Fruit fly (Drosophila melanogaster) whole organism, embryonic: ENCODE data around the gene CG3546.
A peak's percentile ranks its signal among the peaks of the same experiment; 100 is the strongest.

ENCODE experiments used
- CG10209 ChIP-seq: fragments of 200-800 bp; sonication (Bioruptor generic); optimal IDR thresholded peaks from 3 replicates; lab custom pipeline; 2017; ENCODE audit warnings: missing biosample characterization, mild to moderate bottlenecking, missing genetic modification characterization, missing genetic modification reagents
- CG10979 ChIP-seq: fragments of 200-800 bp; sonication (Bioruptor generic); optimal IDR thresholded peaks from 2 replicates; lab custom pipeline; 2018; ENCODE audit warnings: missing biosample characterization, mild to moderate bottlenecking, missing genetic modification characterization, moderate library complexity
- CG11504 ChIP-seq: fragments of 200-800 bp; sonication (Bioruptor generic); optimal IDR thresholded peaks from 3 replicates; lab custom pipeline; 2019; ENCODE audit warnings: missing biosample characterization, mild to moderate bottlenecking, missing genetic modification characterization, moderate library complexity
- CG12104 ChIP-seq: fragments of 200-800 bp; sonication (Bioruptor generic); optimal IDR thresholded peaks from 3 replicates; lab custom pipeline; 2016; ENCODE audit warnings: missing biosample characterization, missing genetic modification characterization
- CG13775 ChIP-seq: fragments of 200-800 bp; sonication (Bioruptor generic); optimal IDR thresholded peaks from 3 replicates; lab custom pipeline; 2017; ENCODE audit warnings: missing biosample characterization, mild to moderate bottlenecking, missing genetic modification characterization
- CG14710 ChIP-seq: fragments of 200-800 bp; sonication (Bioruptor generic); optimal IDR thresholded peaks from 3 replicates; lab custom pipeline; 2019; ENCODE audit warnings: missing biosample characterization, mild to moderate bottlenecking, missing genetic modification characterization, moderate library complexity
- CG1602 ChIP-seq: fragments of 200-800 bp; sonication (Bioruptor generic); optimal IDR thresholded peaks from 3 replicates; lab custom pipeline; 2016; ENCODE audit warnings: missing biosample characterization, missing genetic modification characterization
- CG1603 ChIP-seq: fragments of 200-800 bp; sonication (Bioruptor generic); optimal IDR thresholded peaks from 2 replicates; lab custom pipeline; 2019; ENCODE audit warnings: missing biosample characterization, mild to moderate bottlenecking, missing genetic modification characterization, moderate library complexity
- CG17361 ChIP-seq: fragments of 200-800 bp; sonication (Bioruptor generic); IDR thresholded peaks from 3 replicates; pipeline ENCODE4 v1.3.6; 2022; ENCODE audit warnings: missing biosample characterization, missing genetic modification characterization
- CG2678 ChIP-seq: fragments of 200-800 bp; sonication (Bioruptor generic); optimal IDR thresholded peaks from 3 replicates; lab custom pipeline; 2019; ENCODE audit warnings: missing biosample characterization, mild to moderate bottlenecking, missing genetic modification characterization, moderate library complexity
- CG2712 ChIP-seq: fragments of 200-800 bp; optimal IDR thresholded peaks from 3 replicates; lab custom pipeline; 2019; ENCODE audit warnings: missing biosample characterization, mild to moderate bottlenecking, missing genetic modification characterization, moderate library complexity
- CG3163 ChIP-seq: fragments of 200-800 bp; sonication (Bioruptor generic); optimal IDR thresholded peaks from 3 replicates; lab custom pipeline; 2016; ENCODE audit warnings: missing biosample characterization, missing genetic modification characterization
- CG4707 ChIP-seq: fragments of 200-800 bp; sonication (Bioruptor generic); optimal IDR thresholded peaks from 2 replicates; lab custom pipeline; 2018; ENCODE audit warnings: missing biosample characterization, mild to moderate bottlenecking, missing genetic modification characterization, moderate library complexity
- CG5180 ChIP-seq: fragments of 200-800 bp; sonication (Bioruptor generic); optimal IDR thresholded peaks from 3 replicates; lab custom pipeline; 2017; ENCODE audit warnings: missing biosample characterization, missing genetic modification characterization, mild to moderate bottlenecking, moderate library complexity, missing genetic modification reagents
- CG6254 ChIP-seq: fragments of 200-800 bp; sonication (Bioruptor generic); optimal IDR thresholded peaks from 3 replicates; lab custom pipeline; 2017; ENCODE audit warnings: mild to moderate bottlenecking, missing biosample characterization, missing genetic modification reagents, missing genetic modification characterization
- CG6272 ChIP-seq: fragments of 200-800 bp; sonication (Bioruptor generic); IDR thresholded peaks from 2 replicates; pipeline ENCODE4 v1.3.6; 2022; ENCODE audit warnings: missing biosample characterization, missing genetic modification characterization
- CG8924 ChIP-seq: fragments of 200-800 bp; optimal IDR thresholded peaks from 3 replicates; lab custom pipeline; 2019; ENCODE audit warnings: missing biosample characterization, mild to moderate bottlenecking, missing genetic modification characterization, moderate library complexity
- Deaf1 ChIP-seq: fragments of 200-800 bp; optimal IDR thresholded peaks from 3 replicates; lab custom pipeline; 2019; ENCODE audit warnings: missing biosample characterization, mild to moderate bottlenecking, missing genetic modification characterization, moderate library complexity
- Ets65A ChIP-seq: fragments of 200-800 bp; sonication (Bioruptor generic); peaks from one replicate; lab custom pipeline; 2016; ENCODE audit warnings: missing biosample characterization, missing genetic modification characterization
- Fer1 ChIP-seq: fragments of 200-800 bp; sonication (Bioruptor generic); optimal IDR thresholded peaks from 2 replicates; lab custom pipeline; 2017; ENCODE audit warnings: missing biosample characterization, mild to moderate bottlenecking, missing genetic modification characterization
- GATAe ChIP-seq: fragments of 200-800 bp; sonication (Bioruptor generic); conservative IDR thresholded peaks from 2 replicates; pipeline ENCODE4 v1.3.6; 2022; ENCODE audit warnings: missing biosample characterization, missing genetic modification characterization
- Gsc ChIP-seq: fragments of 200-800 bp; sonication (Bioruptor generic); IDR thresholded peaks from 2 replicates; pipeline ENCODE4 v1.3.6; 2022; ENCODE audit warnings: missing biosample characterization, missing genetic modification characterization
- H15 ChIP-seq: fragments of 200-800 bp; sonication (Bioruptor generic); IDR thresholded peaks from 3 replicates; pipeline ENCODE4 v1.3.6; 2022; ENCODE audit warnings: missing biosample characterization, missing genetic modification characterization
- Hr78 ChIP-seq, 2 experiments: fragments of 200-800 bp in 1 of 2; fragments of >200 bp in 1 of 2; sonication (Bioruptor generic) in 1 of 2; optimal IDR thresholded peaks; 2 replicates each; lab custom pipeline; 2017 to 2019; ENCODE audit warnings: missing biosample characterization in 2 of 2, missing genetic modification characterization in 2 of 2, mild to moderate bottlenecking in 1 of 2, moderate library complexity in 1 of 2
- Med ChIP-seq: fragments of 200-800 bp; sonication (Bioruptor generic); peaks from one replicate; lab custom pipeline; 2016; ENCODE audit warnings: missing biosample characterization, missing genetic modification characterization, mild to moderate bottlenecking, inconsistent platforms, moderate library complexity
- Oli ChIP-seq: fragments of 200-800 bp; sonication (Bioruptor generic); optimal IDR thresholded peaks from 2 replicates; lab custom pipeline; 2018; ENCODE audit warnings: missing biosample characterization, mild to moderate bottlenecking, missing genetic modification characterization, moderate library complexity
- TFAM ChIP-seq: fragments of 200-800 bp; sonication (Bioruptor generic); optimal IDR thresholded peaks from 2 replicates; lab custom pipeline; 2017; ENCODE audit warnings: missing biosample characterization, missing genetic modification characterization, inconsistent platforms
- ato ChIP-seq: fragments of 200-800 bp; sonication (Bioruptor generic); IDR thresholded peaks from 2 replicates; pipeline ENCODE4 v1.3.6; 2022; ENCODE audit warnings: missing biosample characterization, missing genetic modification characterization; ENCODE audit not compliant: partially characterized antibody
- caup ChIP-seq: fragments of 200-800 bp; sonication (Bioruptor generic); optimal IDR thresholded peaks from 3 replicates; lab custom pipeline; 2017; ENCODE audit warnings: missing biosample characterization, mild to moderate bottlenecking, missing genetic modification characterization, moderate library complexity; ENCODE audit not compliant: severe bottlenecking
- cg ChIP-seq: fragments of 200-800 bp; sonication (Bioruptor generic); optimal IDR thresholded peaks from 3 replicates; lab custom pipeline; 2019; ENCODE audit warnings: missing biosample characterization, mild to moderate bottlenecking, missing genetic modification characterization, moderate library complexity
- exex ChIP-seq: fragments of 200-800 bp; sonication (Bioruptor generic); optimal IDR thresholded peaks from 4 replicates; lab custom pipeline; 2018; ENCODE audit warnings: missing biosample characterization, mild to moderate bottlenecking, missing genetic modification characterization, moderate library complexity
- grn ChIP-seq: fragments of 200-800 bp; sonication (Bioruptor generic); optimal IDR thresholded peaks from 3 replicates; lab custom pipeline; 2017; ENCODE audit warnings: missing biosample characterization, missing genetic modification characterization
- gt ChIP-seq: fragments of 200-800 bp; sonication (Bioruptor generic); IDR thresholded peaks from 2 replicates; pipeline ENCODE4 v1.3.6; 2022; ENCODE audit warnings: missing biosample characterization, missing genetic modification characterization
- inv ChIP-seq: fragments of 200-800 bp; sonication (Bioruptor generic); IDR thresholded peaks from 2 replicates; pipeline ENCODE4 v1.3.6; 2022; ENCODE audit warnings: missing biosample characterization, missing genetic modification characterization; ENCODE audit not compliant: partially characterized antibody
- lola ChIP-seq, 3 experiments: fragments of >200 bp in 2 of 3; fragments of 200-800 bp in 1 of 3; sonication (Bioruptor generic) in 1 of 3; optimal IDR thresholded peaks; 2 replicates each; lab custom pipeline; 2017 to 2019; ENCODE audit warnings: missing biosample characterization in 3 of 3, missing genetic modification characterization in 3 of 3, mild to moderate bottlenecking in 1 of 3, moderate library complexity in 1 of 3
- mirr ChIP-seq: fragments of 200-800 bp; sonication (Bioruptor generic); optimal IDR thresholded peaks from 3 replicates; lab custom pipeline; 2018; ENCODE audit warnings: missing biosample characterization, mild to moderate bottlenecking, missing genetic modification characterization
- nom ChIP-seq: fragments of 200-800 bp; sonication (Bioruptor generic); optimal IDR thresholded peaks from 2 replicates; lab custom pipeline; 2017; ENCODE audit warnings: missing biosample characterization, missing genetic modification characterization, mild to moderate bottlenecking, moderate library complexity, missing genetic modification reagents
- phol ChIP-seq: fragments of 200-800 bp; sonication (Bioruptor generic); optimal IDR thresholded peaks from 3 replicates; lab custom pipeline; 2018; ENCODE audit warnings: missing biosample characterization, mild to moderate bottlenecking, missing genetic modification characterization, moderate library complexity
- pros ChIP-seq: fragments of 200-800 bp; sonication (Bioruptor generic); optimal IDR thresholded peaks from 3 replicates; lab custom pipeline; 2019; ENCODE audit warnings: missing biosample characterization, mild to moderate bottlenecking, missing genetic modification characterization, moderate library complexity
- row ChIP-seq: fragments of 200-800 bp; sonication (Bioruptor generic); IDR thresholded peaks from 3 replicates; pipeline ENCODE4 v1.3.6; 2022; ENCODE audit warnings: missing biosample characterization, missing genetic modification characterization
- sim ChIP-seq: fragments of 200-800 bp; sonication (Bioruptor generic); IDR thresholded peaks from 2 replicates; pipeline ENCODE4 v1.3.6; 2022; ENCODE audit warnings: missing biosample characterization, missing genetic modification characterization
- sna ChIP-seq: fragments of 200-800 bp; sonication (Bioruptor generic); IDR thresholded peaks from 2 replicates; pipeline ENCODE4 v1.3.6; 2022; ENCODE audit warnings: missing biosample characterization, missing genetic modification characterization; ENCODE audit not compliant: partially characterized antibody
- sqz ChIP-seq: fragments of 200-800 bp; sonication (Bioruptor generic); optimal IDR thresholded peaks from 3 replicates; lab custom pipeline; 2018; ENCODE audit warnings: missing biosample characterization, mild to moderate bottlenecking, missing genetic modification characterization
- tin ChIP-seq: fragments of 200-800 bp; sonication (Bioruptor generic); optimal IDR thresholded peaks from 3 replicates; lab custom pipeline; 2016; ENCODE audit warnings: missing biosample characterization, missing genetic modification characterization
- twi ChIP-seq: fragments of 200-800 bp; optimal IDR thresholded peaks from 2 replicates; lab custom pipeline; 2019; ENCODE audit warnings: missing biosample characterization, mild to moderate bottlenecking, missing genetic modification characterization, moderate library complexity
- unc-4 ChIP-seq: fragments of 200-800 bp; sonication (Bioruptor generic); IDR thresholded peaks from 2 replicates; pipeline ENCODE4 v1.3.6; 2022; ENCODE audit warnings: missing biosample characterization, missing genetic modification characterization; ENCODE audit not compliant: partially characterized antibody
- usp ChIP-seq: fragments of >200 bp; optimal IDR thresholded peaks from 2 replicates; lab custom pipeline; 2017; ENCODE audit warnings: missing biosample characterization, missing genetic modification characterization
- wek ChIP-seq: fragments of 200-800 bp; sonication (Bioruptor generic); optimal IDR thresholded peaks from 3 replicates; lab custom pipeline; 2018; ENCODE audit warnings: missing biosample characterization, mild to moderate bottlenecking, missing genetic modification characterization, moderate library complexity

Gene CG3546

DNA sequence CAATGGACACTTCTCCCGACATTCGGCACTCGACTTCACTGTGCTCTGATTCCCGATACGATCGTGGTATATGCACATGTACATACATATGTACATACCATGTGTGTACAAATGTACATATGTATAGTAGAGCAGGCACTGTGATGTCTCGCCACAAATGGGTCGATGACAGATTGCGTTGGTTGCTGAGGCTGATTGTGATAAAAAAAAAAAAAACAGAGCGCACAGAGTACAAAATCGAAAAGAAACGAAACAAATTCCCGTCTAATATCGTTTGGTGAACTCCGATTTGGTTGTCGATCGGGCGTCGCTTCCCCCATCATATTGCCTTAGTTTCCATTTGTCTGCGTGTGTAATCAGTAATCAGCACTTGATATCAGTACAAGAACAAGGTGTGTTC, 2.0 kb upstream of the CG3546 start:
- TF ChIP-seq mirr (GFP tag; lab: Kevin White, UChicago) (peak; percentile 32), Med (GFP tag; lab: Kevin White, UChicago) (no peak), nom (GFP tag; lab: Kevin White, UChicago) (no peak), CG3163 (GFP tag; lab: Kevin White, UChicago) (no peak), wek (GFP tag; lab: Kevin White, UChicago) (no peak), H15 (GFP tag; lab: Robert Waterston, UW) (no peak), exex (peak; percentile 13), GATAe (peak; percentile 30; the same call in 1 of the 2 replicates), CG14710 (no peak), sqz (GFP tag; lab: Kevin White, UChicago) (peak; percentile 50), CG4707 (no peak), grn (GFP tag; lab: Kevin White, UChicago) (peak; percentile 88), sna (GFP tag; lab: Robert Waterston, UW) (no peak), Deaf1 (tag; lab: Kevin White, UChicago) (peak; percentile 7), CG11504 (tag; lab: Kevin White, UChicago) (peak; percentile 8), caup (GFP tag; lab: Kevin White, UChicago) (peak; percentile 41), twi (tag; lab: Kevin White, UChicago) (peak; percentile 8), cg (GFP tag; lab: Kevin White, UChicago) (peak; percentile 8)

DNA sequence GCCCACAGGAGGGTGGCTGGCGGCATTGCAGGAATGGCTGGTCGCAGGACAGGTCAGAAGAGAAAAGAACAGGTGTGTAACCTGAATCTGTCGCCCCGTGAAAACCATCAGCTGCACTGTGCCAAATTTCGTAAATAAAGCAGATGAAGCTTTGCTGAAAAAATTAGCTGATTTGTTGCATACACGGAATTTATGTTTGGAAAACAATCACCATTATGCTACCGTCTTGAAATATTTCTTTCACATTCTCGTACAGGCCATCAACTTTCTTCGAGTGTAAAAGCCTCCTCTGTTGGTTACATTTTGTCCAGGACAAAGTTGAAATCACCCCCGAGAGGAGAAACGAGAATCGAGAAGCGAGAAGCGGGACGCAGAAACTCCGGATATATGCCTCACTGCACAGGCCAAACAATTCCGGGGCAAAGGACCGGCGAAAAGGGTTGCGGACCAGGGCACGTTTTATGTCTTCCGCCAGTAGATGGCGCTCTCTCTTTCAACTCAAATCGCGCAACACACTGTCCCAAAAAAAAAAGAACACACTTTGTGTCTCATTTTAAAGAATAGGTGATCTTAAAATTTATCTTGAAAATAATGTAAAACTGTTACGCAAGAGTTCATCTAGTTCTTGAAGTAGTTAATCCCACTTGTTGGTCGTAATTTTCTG, 2.4 kb downstream of the CG3546 start:
- TF ChIP-seq Gsc (GFP tag; lab: Robert Waterston, UW) = no peak
- TF ChIP-seq TFAM (GFP tag; lab: Kevin White, UChicago) = no peak
- TF ChIP-seq pros (GFP tag; lab: Kevin White, UChicago) = no peak
- no peak for TF ChIP-seq CG10209 (GFP tag; lab: Kevin White, UChicago)
- no peak for TF ChIP-seq CG12104 (GFP tag; lab: Kevin White, UChicago)
- 0 out of 3 replicates have a peak, but pooled peaks have one; percentile 21 for TF ChIP-seq CG17361
- peak; percentile 0 for TF ChIP-seq phol (tag; lab: Kevin White, UChicago)
- no peak for TF ChIP-seq CG2712 (tag; lab: Kevin White, UChicago)
- no peak for TF ChIP-seq gt
- peak; percentile 13 for TF ChIP-seq CG10979 (tag; lab: Kevin White, UChicago)
- TF ChIP-seq row (GFP tag; lab: Robert Waterston, UW) = peak; percentile 14; the same call in 1 of the 3 replicates
- no peak for TF ChIP-seq unc-4 (GFP tag; lab: Robert Waterston, UW)
- no peak for TF ChIP-seq CG6272 (GFP tag; lab: Robert Waterston, UW)
- no peak for TF ChIP-seq CG2678
- no peak for TF ChIP-seq inv
- no peak for TF ChIP-seq Hr78 (GFP tag; optimal IDR thresholded peaks at IDR 0.05; lab: Kevin White, UChicago)
- peak; percentile 38 for TF ChIP-seq Med (GFP tag; lab: Kevin White, UChicago)
- TF ChIP-seq CG8924 (tag; lab: Kevin White, UChicago) = no peak
- TF ChIP-seq Oli (tag; lab: Kevin White, UChicago) = no peak
- no peak for TF ChIP-seq usp (GFP tag; lab: Kevin White, UChicago)
- TF ChIP-seq ato (GFP tag; lab: Robert Waterston, UW) = no peak
- no peak for TF ChIP-seq CG5180
- no peak for TF ChIP-seq sim (GFP tag; lab: Robert Waterston, UW)
- TF ChIP-seq Ets65A (GFP tag; lab: Kevin White, UChicago) = peak; percentile 82
- no peak for TF ChIP-seq CG6254 (GFP tag; lab: Kevin White, UChicago)
- no peak for TF ChIP-seq tin
- no peak for TF ChIP-seq Fer1 (GFP tag; lab: Kevin White, UChicago)
- TF ChIP-seq lola (GFP tag; optimal IDR thresholded peaks at IDR 0.05; lab: Kevin White, UChicago) = no peak
- TF ChIP-seq CG1602 (GFP tag; lab: Kevin White, UChicago) = no peak
- TF ChIP-seq CG1603 (tag; lab: Kevin White, UChicago) = peak; percentile 31
- TF ChIP-seq CG13775 = no peak
